Fruit fly (Drosophila melanogaster) whole organism, embryonic: ENCODE results near the gene CG17707.

Experiments
- Aef1 ChIP-seq: fragments of 200-800 bp; sonication (Bioruptor generic); IDR thresholded peaks from 3 replicates; pipeline ENCODE4 v1.3.6; 2022; ENCODE audit warnings: missing biosample characterization, missing genetic modification characterization
- Atf3 ChIP-seq: fragments of 200-800 bp; sonication (Bioruptor generic); optimal IDR thresholded peaks from 3 replicates; lab custom pipeline; 2016; ENCODE audit warnings: missing biosample characterization, missing genetic modification characterization
- CG10321 ChIP-seq: fragments of 200-800 bp; sonication (Bioruptor generic); IDR thresholded peaks from 2 replicates; pipeline ENCODE4 v1.3.6; 2022; ENCODE audit warnings: missing biosample characterization, missing genetic modification characterization
- CG11085 ChIP-seq: fragments of 200-800 bp; sonication (Bioruptor generic); IDR thresholded peaks from 2 replicates; pipeline ENCODE4 v1.3.6; 2022; ENCODE audit warnings: missing biosample characterization, missing genetic modification characterization
- CG11504 ChIP-seq: fragments of 200-800 bp; sonication (Bioruptor generic); optimal IDR thresholded peaks from 3 replicates; lab custom pipeline; 2019; ENCODE audit warnings: missing biosample characterization, mild to moderate bottlenecking, missing genetic modification characterization, moderate library complexity
- CG11723 ChIP-seq: fragments of 200-800 bp; sonication (Bioruptor generic); optimal IDR thresholded peaks from 2 replicates; lab custom pipeline; 2017; ENCODE audit warnings: missing biosample characterization, mild to moderate bottlenecking, missing genetic modification characterization
- CG13775 ChIP-seq: fragments of 200-800 bp; sonication (Bioruptor generic); optimal IDR thresholded peaks from 3 replicates; lab custom pipeline; 2017; ENCODE audit warnings: missing biosample characterization, mild to moderate bottlenecking, missing genetic modification characterization
- CG17802 ChIP-seq: fragments of 200-800 bp; sonication (Bioruptor generic); optimal IDR thresholded peaks from 2 replicates; lab custom pipeline; 2018; ENCODE audit warnings: missing biosample characterization, mild to moderate bottlenecking, missing genetic modification characterization, moderate library complexity
- CG2712 ChIP-seq: fragments of 200-800 bp; optimal IDR thresholded peaks from 3 replicates; lab custom pipeline; 2019; ENCODE audit warnings: missing biosample characterization, mild to moderate bottlenecking, missing genetic modification characterization, moderate library complexity
- CG30403 ChIP-seq: fragments of 200-800 bp; sonication (Bioruptor generic); optimal IDR thresholded peaks from 3 replicates; lab custom pipeline; 2016; ENCODE audit warnings: missing biosample characterization, missing genetic modification characterization
- CG31365 ChIP-seq: fragments of 200-800 bp; sonication (Bioruptor generic); optimal IDR thresholded peaks from 2 replicates; lab custom pipeline; 2018; ENCODE audit warnings: missing biosample characterization, mild to moderate bottlenecking, missing genetic modification characterization
- CG33213 ChIP-seq: fragments of 200-800 bp; sonication (Bioruptor generic); optimal IDR thresholded peaks from 3 replicates; lab custom pipeline; 2016; ENCODE audit warnings: missing biosample characterization, missing genetic modification characterization
- CG42726 ChIP-seq: fragments of 200-800 bp; sonication (Bioruptor generic); IDR thresholded peaks from 2 replicates; pipeline ENCODE4 v1.3.6; 2022; ENCODE audit warnings: missing biosample characterization, missing genetic modification characterization; ENCODE audit not compliant: partially characterized antibody
- CG5953 ChIP-seq: fragments of 200-800 bp; sonication (Bioruptor generic); IDR thresholded peaks from 2 replicates; pipeline ENCODE4 v1.3.6; 2022; ENCODE audit warnings: missing biosample characterization, missing genetic modification characterization
- CG7357 ChIP-seq: fragments of 200-800 bp; sonication (Bioruptor generic); IDR thresholded peaks from 3 replicates; pipeline ENCODE4 v1.3.6; 2022; ENCODE audit warnings: missing biosample characterization, missing genetic modification characterization
- CG8089 ChIP-seq: fragments of 200-800 bp; sonication (Bioruptor generic); optimal IDR thresholded peaks from 3 replicates; lab custom pipeline; 2016; ENCODE audit warnings: missing biosample characterization, missing genetic modification characterization
- CG8388 ChIP-seq: fragments of 200-800 bp; sonication (Bioruptor generic); optimal IDR thresholded peaks from 2 replicates; lab custom pipeline; 2019; ENCODE audit warnings: missing biosample characterization, mild to moderate bottlenecking, missing genetic modification characterization, moderate library complexity
- CG8924 ChIP-seq: fragments of 200-800 bp; optimal IDR thresholded peaks from 3 replicates; lab custom pipeline; 2019; ENCODE audit warnings: missing biosample characterization, mild to moderate bottlenecking, missing genetic modification characterization, moderate library complexity
- CrebB ChIP-seq: fragments of 200-800 bp; sonication (Bioruptor generic); optimal IDR thresholded peaks from 3 replicates; lab custom pipeline; 2018; ENCODE audit warnings: missing biosample characterization, mild to moderate bottlenecking, missing genetic modification characterization
- Dek ChIP-seq: fragments of 200-800 bp; sonication (Bioruptor generic); optimal IDR thresholded peaks from 3 replicates; lab custom pipeline; 2019; ENCODE audit warnings: missing biosample characterization, mild to moderate bottlenecking, missing genetic modification characterization, moderate library complexity
- Dfd ChIP-seq, 2 experiments: fragments of >200 bp; optimal IDR thresholded peaks; 2 replicates each; lab custom pipeline; 2017; ENCODE audit warnings: missing biosample characterization in 2 of 2, missing genetic modification characterization in 2 of 2
- ERR ChIP-seq: fragments of 200-800 bp; sonication (Bioruptor generic); optimal IDR thresholded peaks from 2 replicates; lab custom pipeline; 2016; ENCODE audit warnings: missing biosample characterization, missing genetic modification characterization
- Ets65A ChIP-seq: fragments of 200-800 bp; sonication (Bioruptor generic); peaks from one replicate; lab custom pipeline; 2016; ENCODE audit warnings: missing biosample characterization, missing genetic modification characterization
- Ets97D ChIP-seq: fragments of 200-800 bp; sonication (Bioruptor generic); optimal IDR thresholded peaks from 3 replicates; lab custom pipeline; 2016; ENCODE audit warnings: missing biosample characterization, missing genetic modification characterization
- Nf-YB ChIP-seq: fragments of 200-800 bp; sonication (Bioruptor generic); optimal IDR thresholded peaks from 3 replicates; lab custom pipeline; 2019; ENCODE audit warnings: missing biosample characterization, mild to moderate bottlenecking, missing genetic modification characterization, moderate library complexity
- Opbp ChIP-seq: fragments of 200-800 bp; sonication (Bioruptor generic); IDR thresholded peaks from 3 replicates; pipeline ENCODE4 v1.3.6; 2022; ENCODE audit warnings: missing biosample characterization, missing genetic modification characterization; ENCODE audit not compliant: partially characterized antibody
- Ptx1 ChIP-seq: fragments of 200-800 bp; sonication (Bioruptor generic); IDR thresholded peaks from 2 replicates; pipeline ENCODE4 v1.3.6; 2022; ENCODE audit warnings: missing biosample characterization, missing genetic modification characterization
- Ravus ChIP-seq: fragments of 200-800 bp; sonication (Bioruptor generic); IDR thresholded peaks from 2 replicates; pipeline ENCODE4 v1.3.6; 2022; ENCODE audit warnings: missing biosample characterization, missing genetic modification characterization
- Rfx ChIP-seq: fragments of 200-800 bp; sonication (Bioruptor generic); IDR thresholded peaks from 2 replicates; pipeline ENCODE4 v1.3.6; 2022; ENCODE audit warnings: missing biosample characterization, missing genetic modification characterization
- Sox102F ChIP-seq: fragments of 200-800 bp; sonication (Bioruptor generic); optimal IDR thresholded peaks from 2 replicates; lab custom pipeline; 2018; ENCODE audit warnings: missing biosample characterization, mild to moderate bottlenecking, missing genetic modification characterization, moderate library complexity
- aop ChIP-seq: fragments of 200-800 bp; sonication (Bioruptor generic); IDR thresholded peaks from 2 replicates; pipeline ENCODE4 v1.3.6; 2022; ENCODE audit warnings: missing biosample characterization, missing genetic modification characterization
- ap ChIP-seq: fragments of 200-800 bp; sonication (Bioruptor generic); IDR thresholded peaks from 2 replicates; pipeline ENCODE4 v1.3.6; 2022; ENCODE audit warnings: missing biosample characterization, missing genetic modification characterization
- bsh ChIP-seq, 2 experiments: fragments of 200-800 bp; sonication (Bioruptor generic); optimal IDR thresholded peaks; 2 replicates each; lab custom pipeline; 2017 to 2018; ENCODE audit warnings: mild to moderate bottlenecking in 2 of 2, missing biosample characterization in 2 of 2, missing genetic modification characterization in 2 of 2, moderate library complexity in 1 of 2
- cg ChIP-seq: fragments of 200-800 bp; sonication (Bioruptor generic); optimal IDR thresholded peaks from 3 replicates; lab custom pipeline; 2019; ENCODE audit warnings: missing biosample characterization, mild to moderate bottlenecking, missing genetic modification characterization, moderate library complexity
- croc ChIP-seq: fragments of 200-800 bp; sonication (Bioruptor generic); conservative IDR thresholded peaks from 3 replicates; pipeline ENCODE4 v1.3.6; 2022; ENCODE audit warnings: missing biosample characterization, missing genetic modification characterization
- danr ChIP-seq: fragments of 200-800 bp; sonication (Bioruptor generic); IDR thresholded peaks from 2 replicates; pipeline ENCODE4 v1.3.6; 2022; ENCODE audit warnings: missing biosample characterization, missing genetic modification characterization
- disco-r ChIP-seq: fragments of 200-800 bp; sonication (Bioruptor generic); optimal IDR thresholded peaks from 2 replicates; lab custom pipeline; 2016; ENCODE audit warnings: missing biosample characterization, missing genetic modification characterization
- eyg ChIP-seq: fragments of 200-800 bp; sonication (Bioruptor generic); optimal IDR thresholded peaks from 3 replicates; lab custom pipeline; 2016; ENCODE audit warnings: missing biosample characterization, missing genetic modification characterization
- gsb ChIP-seq: fragments of 200-800 bp; sonication (Bioruptor generic); IDR thresholded peaks from 2 replicates; pipeline ENCODE4 v1.3.6; 2022; ENCODE audit warnings: missing biosample characterization, missing genetic modification characterization
- knrl ChIP-seq: fragments of 200-800 bp; sonication (Bioruptor generic); IDR thresholded peaks from 3 replicates; pipeline ENCODE4 v1.3.6; 2022; ENCODE audit warnings: missing biosample characterization, missing genetic modification characterization; ENCODE audit not compliant: partially characterized antibody
- lilli ChIP-seq: fragments of 200-800 bp; sonication (Bioruptor generic); optimal IDR thresholded peaks from 3 replicates; lab custom pipeline; 2016; ENCODE audit warnings: missing biosample characterization, missing genetic modification characterization
- sc ChIP-seq, 3 experiments: fragments of >200 bp in 2 of 3; fragments of 200-800 bp in 1 of 3; sonication (Bioruptor generic) in 1 of 3; optimal IDR thresholded peaks; 2 replicates in 2 of 3; 3 replicates in 1 of 3; lab custom pipeline; 2017; ENCODE audit warnings: mild to moderate bottlenecking in 1 of 3, missing biosample characterization in 1 of 3, missing genetic modification characterization in 1 of 3, missing genetic modification reagents in 1 of 3
- sd ChIP-seq: fragments of 200-800 bp; sonication (Bioruptor generic); optimal IDR thresholded peaks from 3 replicates; lab custom pipeline; 2018; ENCODE audit warnings: missing biosample characterization, mild to moderate bottlenecking, missing genetic modification characterization, moderate library complexity
- seq ChIP-seq: fragments of 200-800 bp; sonication (Bioruptor generic); IDR thresholded peaks from 2 replicates; pipeline ENCODE4 v1.3.6; 2022; ENCODE audit warnings: missing biosample characterization, missing genetic modification characterization
- stc ChIP-seq: fragments of 200-800 bp; sonication (Bioruptor generic); IDR thresholded peaks from 2 replicates; pipeline ENCODE4 v1.3.6; 2022; ENCODE audit warnings: missing biosample characterization, missing genetic modification characterization
- sug ChIP-seq: fragments of 200-800 bp; optimal IDR thresholded peaks from 2 replicates; lab custom pipeline; 2019; ENCODE audit warnings: missing biosample characterization, mild to moderate bottlenecking, missing genetic modification characterization, moderate library complexity
- unc-4 ChIP-seq: fragments of 200-800 bp; sonication (Bioruptor generic); IDR thresholded peaks from 2 replicates; pipeline ENCODE4 v1.3.6; 2022; ENCODE audit warnings: missing biosample characterization, missing genetic modification characterization; ENCODE audit not compliant: partially characterized antibody
- zen ChIP-seq: fragments of 200-800 bp; sonication (Bioruptor generic); optimal IDR thresholded peaks from 3 replicates; lab custom pipeline; 2018; ENCODE audit warnings: missing biosample characterization, mild to moderate bottlenecking, missing genetic modification characterization, moderate library complexity
- zf30C ChIP-seq: fragments of 200-800 bp; sonication (Bioruptor generic); optimal IDR thresholded peaks from 3 replicates; lab custom pipeline; 2018; ENCODE audit warnings: missing biosample characterization, mild to moderate bottlenecking, missing genetic modification characterization

Gene CG17707

DNA sequence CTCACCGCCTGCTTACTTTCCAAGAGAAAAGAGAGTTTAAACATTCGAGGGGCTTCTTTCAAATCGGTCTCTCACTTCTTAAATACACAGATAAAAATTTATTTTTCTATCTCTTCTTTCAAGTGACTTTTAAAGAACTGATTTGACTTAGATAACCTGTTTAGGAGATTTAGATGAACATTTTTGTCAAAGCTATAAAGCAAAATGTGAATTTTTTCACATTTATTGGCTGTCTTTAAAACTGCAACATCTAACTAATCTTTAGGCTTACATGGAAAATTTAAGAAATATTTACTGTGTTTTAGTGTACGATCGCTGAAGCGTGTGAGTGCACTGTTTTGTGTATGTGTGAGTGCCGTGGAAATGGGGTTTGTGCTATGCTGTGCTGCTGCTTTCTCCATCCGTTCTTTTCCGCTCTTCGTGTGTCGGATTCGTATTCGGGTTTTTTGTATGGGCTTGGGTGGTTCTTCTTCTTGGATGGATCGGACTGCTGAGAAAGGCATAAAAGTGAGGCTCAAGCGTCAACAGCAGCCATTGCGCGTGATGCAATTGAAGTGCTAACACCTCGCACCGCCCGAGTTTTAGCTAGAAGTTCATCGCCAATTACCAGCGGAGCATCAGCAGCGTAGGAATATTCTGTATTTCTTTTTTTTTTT, 27.4 kb upstream of the CG17707 start (continued):
- TF ChIP-seq danr (GFP tag; lab: Robert Waterston, UW) (no peak), CG11085 (GFP tag; lab: Robert Waterston, UW) (no peak), CG7357 (GFP tag; lab: Robert Waterston, UW) (no peak), CG13775 (GFP tag; lab: Kevin White, UChicago) (peak; percentile 63), ERR (GFP tag; lab: Kevin White, UChicago) (no peak), sd (no peak), seq (GFP tag; lab: Robert Waterston, UW) (no peak), zen (tag; lab: Kevin White, UChicago) (peak; percentile 7), CG10321 (GFP tag; lab: Robert Waterston, UW) (no peak), gsb (no peak), Aef1 (GFP tag; lab: Robert Waterston, UW) (no peak), unc-4 (GFP tag; lab: Robert Waterston, UW) (no peak), CrebB (tag; lab: Kevin White, UChicago) (no peak), Dfd (GFP tag; optimal IDR thresholded peaks at IDR 0.05; lab: Kevin White, UChicago) (no peak), disco-r (GFP tag; lab: Kevin White, UChicago) (no peak), CG2712 (tag; lab: Kevin White, UChicago) (peak; percentile 89), CG8924 (tag; lab: Kevin White, UChicago) (peak; percentile 77), CG30403 (peak; percentile 61), Opbp (no peak), CG11723 (peak; percentile 52), CG42726 (GFP tag; lab: Robert Waterston, UW) (no peak), Sox102F (GFP tag; lab: Kevin White, UChicago) (peak; percentile 69), Ets97D (no peak), CG5953 (GFP tag; lab: Robert Waterston, UW) (no peak), croc (GFP tag; lab: Robert Waterston, UW) (peak; percentile 54), knrl (GFP tag; lab: Robert Waterston, UW) (no peak; the same call in 2 of the 3 replicates), Dek (no peak), CG8089 (peak; percentile 38), cg (GFP tag; lab: Kevin White, UChicago) (peak; percentile 79), CG31365 (no peak), CG17802 (peak; percentile 7), lilli (peak; percentile 42), Ravus (GFP tag; lab: Robert Waterston, UW) (no peak), Atf3 (GFP tag; lab: Kevin White, UChicago) (peak; percentile 28), Ptx1 (GFP tag; lab: Robert Waterston, UW) (no peak), CG8388 (GFP tag; lab: Kevin White, UChicago) (peak; percentile 81), Rfx (GFP tag; lab: Robert Waterston, UW) (no peak), sc (optimal IDR thresholded peaks at IDR 0.05; lab: Kevin White, UChicago) (no peak), sc (GFP tag; optimal IDR thresholded peaks at IDR 0.05; lab: Kevin White, UChicago) (peak; percentile 40), bsh (GFP tag; optimal IDR thresholded peaks at IDR 0.05; lab: Kevin White, UChicago) (peak; percentile 83 to 91), Ets65A (no peak), sug (tag; lab: Kevin White, UChicago) (no peak), eyg (GFP tag; lab: Kevin White, UChicago) (no peak), zf30C (GFP tag; lab: Kevin White, UChicago) (peak; percentile 92), stc (GFP tag; lab: Robert Waterston, UW) (no peak), Nf-YB (GFP tag; lab: Kevin White, UChicago) (peak; percentile 52), CG33213 (GFP tag; lab: Kevin White, UChicago) (no peak), CG11504 (tag; lab: Kevin White, UChicago) (peak; percentile 61), ap (GFP tag; lab: Robert Waterston, UW) (no peak), aop (GFP tag; lab: Robert Waterston, UW) (no peak)
